Worm (Caenorhabditis elegans) whole organism, L4 larva: ENCODE results near the gene ugt-16.

Experiments used
- D1046.2 ChIP-seq: fragments of 200-800 bp; sonication (Bioruptor generic); IDR thresholded peaks from 2 replicates; pipeline ENCODE4 v1.3.6; 2022; ENCODE audit warnings: missing genetic modification characterization, missing compliant biosample characterization
- F10B5.3 ChIP-seq: sonication (generic microtip); optimal IDR thresholded peaks from 2 replicates; lab custom pipeline; 2016; ENCODE audit warnings: mild to moderate bottlenecking, missing genetic modification characterization, missing compliant biosample characterization
- F26F4.8 ChIP-seq: fragments of 200-800 bp; sonication (Bioruptor generic); conservative IDR thresholded peaks from 2 replicates; pipeline ENCODE4 v1.3.6; 2022; ENCODE audit warnings: missing genetic modification characterization, missing compliant biosample characterization
- R02D3.7 ChIP-seq: fragments of 150-350 bp; sonication (generic microtip); optimal IDR thresholded peaks from 3 replicates; lab custom pipeline; 2014; ENCODE audit warnings: missing biosample characterization, missing genetic modification characterization
- T26A8.4 ChIP-seq: fragments of 200-800 bp; sonication (Bioruptor generic); IDR thresholded peaks from 2 replicates; pipeline ENCODE4 v1.3.6; 2022; ENCODE audit warnings: missing genetic modification characterization, missing compliant biosample characterization
- Y75B8A.6 ChIP-seq: fragments of 200-800 bp; sonication (Bioruptor generic); IDR thresholded peaks from 2 replicates; pipeline ENCODE4 v1.3.6; 2022; ENCODE audit warnings: missing genetic modification reagents, missing genetic modification characterization, missing compliant biosample characterization
- ZK337.2 ChIP-seq: fragments of 200-800 bp; sonication (Bioruptor generic); IDR thresholded peaks from 2 replicates; pipeline ENCODE4 v1.3.6; 2022; ENCODE audit warnings: missing genetic modification reagents, missing genetic modification characterization, missing compliant biosample characterization
- aha-1 ChIP-seq: fragments of 150-350 bp; peaks from one replicate; lab custom pipeline; 2014; ENCODE audit warnings: missing biosample characterization, missing genetic modification characterization
- arid-1 ChIP-seq: fragments of 200-800 bp; sonication (Bioruptor generic); conservative IDR thresholded peaks from 2 replicates; pipeline ENCODE4 v1.3.6; 2022; ENCODE audit warnings: missing genetic modification reagents, missing genetic modification characterization, missing compliant biosample characterization
- cey-2 ChIP-seq: sonication (generic microtip); optimal IDR thresholded peaks from 3 replicates; lab custom pipeline; 2017; ENCODE audit warnings: missing genetic modification characterization, mild to moderate bottlenecking, missing compliant biosample characterization, antibody characterized with exemption, borderline replicate concordance; ENCODE audit not compliant: insufficient read depth
- daf-12 ChIP-seq: fragments of 150-350 bp; optimal IDR thresholded peaks from 2 replicates; lab custom pipeline; 2014; ENCODE audit warnings: missing biosample characterization, missing genetic modification reagents, missing genetic modification characterization
- daf-16 ChIP-seq, 3 experiments: sonication (generic microtip); optimal IDR thresholded peaks; 2 replicates each; lab custom pipeline; 2016 to 2017; ENCODE audit warnings: missing genetic modification characterization in 3 of 3, missing genetic modification reagents in 3 of 3, mild to moderate bottlenecking in 2 of 3, missing compliant biosample characterization in 2 of 3, missing biosample characterization in 1 of 3, moderate library complexity in 1 of 3
- daf-19 ChIP-seq: fragments of 200-800 bp; sonication (Bioruptor generic); conservative IDR thresholded peaks from 2 replicates; pipeline ENCODE4 v1.3.6; 2022; ENCODE audit warnings: missing genetic modification characterization, missing compliant biosample characterization
- dmd-6 ChIP-seq: fragments of 200-800 bp; sonication (Bioruptor generic); IDR thresholded peaks from 2 replicates; pipeline ENCODE4 v1.3.6; 2022; ENCODE audit warnings: missing genetic modification reagents, missing genetic modification characterization, missing compliant biosample characterization
- dmd-9 ChIP-seq: fragments of 200-800 bp; sonication (Bioruptor generic); IDR thresholded peaks from 2 replicates; pipeline ENCODE4 v1.3.6; 2022; ENCODE audit warnings: missing genetic modification reagents, missing genetic modification characterization, missing compliant biosample characterization
- duxl-1 ChIP-seq: sonication (generic microtip); optimal IDR thresholded peaks from 2 replicates; lab custom pipeline; 2016; ENCODE audit warnings: mild to moderate bottlenecking, missing genetic modification characterization, moderate library complexity, missing compliant biosample characterization; ENCODE audit not compliant: poor library complexity
- dve-1 ChIP-seq: sonication (generic microtip); optimal IDR thresholded peaks from 2 replicates; lab custom pipeline; 2017; ENCODE audit warnings: antibody characterized with exemption, mild to moderate bottlenecking, missing genetic modification characterization, missing compliant biosample characterization; ENCODE audit not compliant: insufficient read depth
- fos-1 ChIP-seq: fragments of 150-350 bp; optimal IDR thresholded peaks from 2 replicates; lab custom pipeline; 2014; ENCODE audit warnings: missing biosample characterization, missing genetic modification characterization
- gei-8 ChIP-seq: fragments of 200-800 bp; sonication (Bioruptor generic); optimal IDR thresholded peaks from 2 replicates; lab custom pipeline; 2018; ENCODE audit warnings: mild to moderate bottlenecking, missing genetic modification characterization, missing compliant biosample characterization
- hlh-11 ChIP-seq: fragments of 200-800 bp; sonication (Bioruptor generic); optimal IDR thresholded peaks from 2 replicates; lab custom pipeline; 2018; ENCODE audit warnings: mild to moderate bottlenecking, missing genetic modification characterization, missing compliant biosample characterization
- hmg-1.1 ChIP-seq: fragments of 200-800 bp; sonication (Bioruptor generic); IDR thresholded peaks from 2 replicates; pipeline ENCODE4 v1.3.6; 2022; ENCODE audit warnings: missing genetic modification reagents, missing genetic modification characterization, missing compliant biosample characterization
- jun-1 ChIP-seq: fragments of 150-350 bp; optimal IDR thresholded peaks from 2 replicates; lab custom pipeline; 2014; ENCODE audit warnings: missing biosample characterization, missing genetic modification reagents, missing genetic modification characterization
- lin-39 ChIP-seq: fragments of 150-350 bp; optimal IDR thresholded peaks from 2 replicates; lab custom pipeline; 2014; ENCODE audit warnings: missing biosample characterization, missing genetic modification reagents, missing genetic modification characterization
- lir-3 ChIP-seq: sonication (generic microtip); optimal IDR thresholded peaks from 2 replicates; lab custom pipeline; 2016; ENCODE audit warnings: mild to moderate bottlenecking, missing genetic modification characterization, missing compliant biosample characterization
- lsy-2 ChIP-seq, 2 experiments: fragments of 150-350 bp in 1 of 2; sonication (generic microtip) in 1 of 2; optimal IDR thresholded peaks; 2 replicates each; lab custom pipeline; 2014 to 2017; ENCODE audit warnings: missing biosample characterization in 2 of 2, missing genetic modification characterization in 2 of 2
- madf-9 ChIP-seq: fragments of 200-800 bp; sonication (Bioruptor generic); conservative IDR thresholded peaks from 2 replicates; pipeline ENCODE4 v1.3.6; 2022; ENCODE audit warnings: missing genetic modification reagents, missing genetic modification characterization, missing compliant biosample characterization
- mdt-29 ChIP-seq: fragments of 200-800 bp; sonication (Bioruptor generic); IDR thresholded peaks from 2 replicates; pipeline ENCODE4 v1.3.6; 2022; ENCODE audit warnings: missing genetic modification reagents, missing genetic modification characterization, missing compliant biosample characterization
- nhr-111 ChIP-seq: fragments of 200-800 bp; sonication (Bioruptor generic); optimal IDR thresholded peaks from 2 replicates; lab custom pipeline; 2018; ENCODE audit warnings: mild to moderate bottlenecking, missing genetic modification characterization, missing compliant biosample characterization
- nhr-28 ChIP-seq: fragments of 150-350 bp; optimal IDR thresholded peaks from 2 replicates; lab custom pipeline; 2014; ENCODE audit warnings: missing biosample characterization, missing genetic modification characterization
- nhr-6 ChIP-seq: fragments of 150-350 bp; optimal IDR thresholded peaks from 2 replicates; lab custom pipeline; 2014; ENCODE audit warnings: missing biosample characterization, missing genetic modification characterization
- nhr-76 ChIP-seq: fragments of 150-350 bp; optimal IDR thresholded peaks from 2 replicates; lab custom pipeline; 2014; ENCODE audit warnings: missing biosample characterization, missing genetic modification characterization
- pqm-1 ChIP-seq: sonication (generic microtip); optimal IDR thresholded peaks from 2 replicates; lab custom pipeline; 2017; ENCODE audit warnings: missing biosample characterization, missing genetic modification characterization
- set-16 ChIP-seq: fragments of 200-800 bp; sonication (Bioruptor generic); IDR thresholded peaks from 2 replicates; pipeline ENCODE4 v1.3.6; 2022; ENCODE audit warnings: missing genetic modification reagents, missing genetic modification characterization, missing compliant biosample characterization
- spr-1 ChIP-seq: sonication (generic microtip); optimal IDR thresholded peaks from 2 replicates; lab custom pipeline; 2016; ENCODE audit warnings: mild to moderate bottlenecking, missing genetic modification characterization, missing compliant biosample characterization
- unc-62 ChIP-seq, 3 experiments: fragments of 150-350 bp in 1 of 3; sonication (generic microtip); optimal IDR thresholded peaks in 2 of 3; peaks in 1 of 3; 1 replicate in 1 of 3; 2 replicates in 2 of 3; lab custom pipeline; 2014 to 2017; ENCODE audit warnings: missing biosample characterization in 3 of 3, missing genetic modification characterization in 3 of 3, missing genetic modification reagents in 3 of 3, missing genotype in 1 of 3

Gene ugt-16

ce11 chrV:12844748-12845147 is 19.9 kb downstream of the ugt-16 start:
- TF ChIP-seq lsy-2 (tag; optimal IDR thresholded peaks at IDR 0.05; lab: Kevin White, UChicago) (no peak), lir-3 (tag; lab: Kevin White, UChicago) (no peak), nhr-28 (tag; lab: Kevin White, UChicago) (no peak), daf-16 (GFP tag; optimal IDR thresholded peaks at IDR 0.05; lab: Kevin White, UChicago) (no peak), daf-16 (tag; optimal IDR thresholded peaks at IDR 0.05; lab: Kevin White, UChicago) (peak; percentile 6)
- TF ChIP-seq, all 104 proteins: peak for 1

- TF ChIP-seq dmd-6 (no peak), duxl-1 (no peak), hmg-1.1 (GFP tag; lab: Robert Waterston, UW) (no peak), nhr-76 (tag; lab: Kevin White, UChicago) (no peak), daf-12 (tag; lab: Kevin White, UChicago) (no peak), Y75B8A.6 (GFP tag; lab: Robert Waterston, UW) (no peak), daf-16 (GFP tag; optimal IDR thresholded peaks at IDR 0.05; lab: Kevin White, UChicago) (no peak), daf-16 (tag; optimal IDR thresholded peaks at IDR 0.05; lab: Kevin White, UChicago) (peak; percentile 47), nhr-111 (GFP tag; lab: Kevin White, UChicago) (no peak), arid-1 (GFP tag; lab: Robert Waterston, UW) (no peak), ZK337.2 (GFP tag; lab: Robert Waterston, UW) (no peak), gei-8 (GFP tag; lab: Kevin White, UChicago) (no peak), dve-1 (tag; lab: Kevin White, UChicago) (peak; percentile 14), dmd-9 (GFP tag; lab: Robert Waterston, UW) (no peak)
These were observed 20.4 kb downstream of the ugt-16 start, which contains the start of gene C44H9.6 for ce11 chrV:12845247-12845646. C44H9.6 (minus strand) TSS chrV:12845347.

ce11 chrV:12849736-12850135 is 24.9 kb downstream of the ugt-16 start, which contains the start of gene C44H9.5:
C44H9.5 (minus strand) TSS chrV:12849864.
- no peak for TF ChIP-seq lin-39 (tag; lab: Kevin White, UChicago)
- TF ChIP-seq madf-9 (GFP tag; lab: Robert Waterston, UW), result no peak
- TF ChIP-seq D1046.2 (GFP tag; lab: Robert Waterston, UW), result no peak
- no peak for TF ChIP-seq T26A8.4 (GFP tag; lab: Robert Waterston, UW)
- peak; percentile 14 for TF ChIP-seq dve-1 (tag; lab: Kevin White, UChicago)
- TF ChIP-seq nhr-28 (tag; lab: Kevin White, UChicago), result peak; percentile 4
- peak in 1 of 2 experiments; percentile 19 for TF ChIP-seq unc-62 (GFP tag; optimal IDR thresholded peaks at IDR 0.05 in 1 of 2; lab: Kevin White, UChicago)
- no peak for TF ChIP-seq unc-62 (tag; optimal IDR thresholded peaks at IDR 0.05; lab: Kevin White, UChicago)
- no peak for TF ChIP-seq hmg-1.1 (GFP tag; lab: Robert Waterston, UW)
- TF ChIP-seq set-16, result no peak
- TF ChIP-seq daf-19 (GFP tag; lab: Robert Waterston, UW), result no peak
- no peak for TF ChIP-seq R02D3.7 (tag; lab: Kevin White, UChicago)
- TF ChIP-seq F10B5.3 (tag; lab: Kevin White, UChicago), result no peak
- TF ChIP-seq hlh-11 (tag; lab: Kevin White, UChicago), result peak; percentile 3
- peak; percentile 8 for TF ChIP-seq nhr-6 (tag; lab: Kevin White, UChicago)
- no peak for TF ChIP-seq mdt-29 (GFP tag; lab: Robert Waterston, UW)
- TF ChIP-seq aha-1 (tag; lab: Kevin White, UChicago), result peak; percentile 9
- no peak for TF ChIP-seq fos-1 (tag; lab: Kevin White, UChicago)
- TF ChIP-seq jun-1 (tag; lab: Kevin White, UChicago), result no peak
- TF ChIP-seq daf-16 (GFP tag; optimal IDR thresholded peaks at IDR 0.05; lab: Kevin White, UChicago), result no peak
- peak; percentile 29 for TF ChIP-seq daf-16 (tag; optimal IDR thresholded peaks at IDR 0.05; lab: Kevin White, UChicago)
- peak; percentile 13 for TF ChIP-seq pqm-1
- TF ChIP-seq dmd-6, result peak; percentile 55; the same call in 1 of the 2 replicates
- TF ChIP-seq dmd-9 (GFP tag; lab: Robert Waterston, UW), result no peak
- TF ChIP-seq lir-3 (tag; lab: Kevin White, UChicago), result no peak

ce11 chrV:12852355-12852754 is 27.5 kb downstream of the ugt-16 start:
- TF ChIP-seq daf-16 (GFP tag; optimal IDR thresholded peaks at IDR 0.05; lab: Kevin White, UChicago) (no peak), daf-16 (tag; optimal IDR thresholded peaks at IDR 0.05; lab: Kevin White, UChicago) (peak; percentile 66), spr-1 (tag; lab: Kevin White, UChicago) (no peak), cey-2 (tag; lab: Kevin White, UChicago) (no peak), nhr-6 (tag; lab: Kevin White, UChicago) (peak; percentile 96), F26F4.8 (GFP tag; lab: Robert Waterston, UW) (no peak), pqm-1 (peak; percentile 42), dmd-6 (peak; percentile 36; the same call in 1 of the 2 replicates), madf-9 (GFP tag; lab: Robert Waterston, UW) (no peak), nhr-28 (tag; lab: Kevin White, UChicago) (peak; percentile 74)
